Worm (Caenorhabditis elegans): Measurements from ENCODE around the gene fbxa-53.

fbxa-53 gene

ce11 chrX:1682558-1682957 is 35.8 kb downstream of the fbxa-53 start, which contains the start of gene meg-4:
TSS of gene meg-4 (plus strand) at chrX:1682954.
- TF ChIP-seq gmeb-2 (tag; optimal IDR thresholded peaks at IDR 0.05) (no peak), sdc-2 (tag; optimal IDR thresholded peaks at IDR 0.05) (peak; percentile 84), nhr-232 (tag; optimal IDR thresholded peaks at IDR 0.05) (no peak)

ce11 chrX:1678021-1678420 is 40.4 kb downstream of the fbxa-53 start, which contains the start of gene fbxa-170:
TSS of gene fbxa-170 (minus strand) at chrX:1678121.
- TF ChIP-seq unc-86 (tag; optimal IDR thresholded peaks at IDR 0.05) (no peak), syd-9 (tag; optimal IDR thresholded peaks at IDR 0.05) (no peak), tbx-7 (tag; optimal IDR thresholded peaks at IDR 0.05) (no peak), hlh-15 (tag; optimal IDR thresholded peaks at IDR 0.05) (no peak), pros-1 (tag; optimal IDR thresholded peaks at IDR 0.05) (no peak), unc-55 (GFP tag; optimal IDR thresholded peaks at IDR 0.05) (no peak), odd-2 (tag; optimal IDR thresholded peaks at IDR 0.05) (no peak), npax-4 (tag; optimal IDR thresholded peaks at IDR 0.05) (no peak), zip-5 (tag; optimal IDR thresholded peaks at IDR 0.05) (no peak), pqm-1 (tag; optimal IDR thresholded peaks at IDR 0.05) (no peak), eyg-1 (tag; optimal IDR thresholded peaks at IDR 0.05) (no peak), fkh-10 (GFP tag; optimal IDR thresholded peaks at IDR 0.05) (no peak), ceh-31 (tag; optimal IDR thresholded peaks at IDR 0.05) (no peak)

- TF ChIP-seq rnt-1 (tag; optimal IDR thresholded peaks at IDR 0.05): no peak
- no peak for TF ChIP-seq ztf-16 (tag; optimal IDR thresholded peaks at IDR 0.05)
- no peak for TF ChIP-seq T23F11.4 (GFP tag; optimal IDR thresholded peaks at IDR 0.05)
- no peak for TF ChIP-seq pros-1 (tag; optimal IDR thresholded peaks at IDR 0.05)
- no peak for TF ChIP-seq madf-2 (tag; optimal IDR thresholded peaks at IDR 0.05)
- TF ChIP-seq ceh-18 (tag; optimal IDR thresholded peaks at IDR 0.05): no peak
- TF ChIP-seq elt-4 (tag; optimal IDR thresholded peaks at IDR 0.05): no peak
- TF ChIP-seq ttx-3 (tag; optimal IDR thresholded peaks at IDR 0.05): no peak
- no peak for TF ChIP-seq zip-5 (tag; optimal IDR thresholded peaks at IDR 0.05)
- no peak for TF ChIP-seq nhr-11 (tag; optimal IDR thresholded peaks at IDR 0.05)
These were observed 42.5 kb downstream of the fbxa-53 start for ce11 chrX:1675879-1676278.

- TF ChIP-seq ets-4 (tag; optimal IDR thresholded peaks at IDR 0.05) (no peak), ceh-34 (tag; optimal IDR thresholded peaks at IDR 0.05) (no peak), pros-1 (tag; optimal IDR thresholded peaks at IDR 0.05) (no peak), ceh-45 (GFP tag; IDR thresholded peaks at IDR 0.05) (no peak), hlh-15 (tag; optimal IDR thresholded peaks at IDR 0.05) (no peak), nfya-1 (tag; optimal IDR thresholded peaks at IDR 0.05) (no peak), unc-55 (GFP tag; optimal IDR thresholded peaks at IDR 0.05) (no peak), sdc-2 (tag; optimal IDR thresholded peaks at IDR 0.05) (no peak), ceh-48 (tag; optimal IDR thresholded peaks at IDR 0.05) (no peak), nhr-11 (tag; optimal IDR thresholded peaks at IDR 0.05) (no peak), ttx-3 (tag; optimal IDR thresholded peaks at IDR 0.05) (no peak), pha-4 (tag; optimal IDR thresholded peaks at IDR 0.05) (no peak), unc-86 (tag; optimal IDR thresholded peaks at IDR 0.05) (no peak), hlh-8 (tag; optimal IDR thresholded peaks at IDR 0.05) (no peak), tbx-2 (tag; optimal IDR thresholded peaks at IDR 0.05) (no peak), ceh-6 (GFP tag; optimal IDR thresholded peaks at IDR 0.05) (no peak), ceh-31 (tag; optimal IDR thresholded peaks at IDR 0.05) (no peak), C38D4.7 (GFP tag; optimal IDR thresholded peaks at IDR 0.05) (no peak)
These were observed 44.3 kb downstream of the fbxa-53 start, which contains the start of gene tbx-31 for ce11 chrX:1674056-1674455. TSS of gene tbx-31 (minus strand) at chrX:1674156.

- TF ChIP-seq pqm-1 (tag; optimal IDR thresholded peaks at IDR 0.05) (no peak), ztf-16 (tag; optimal IDR thresholded peaks at IDR 0.05) (no peak), ceh-9 (tag; optimal IDR thresholded peaks at IDR 0.05) (no peak), hlh-6 (tag; optimal IDR thresholded peaks at IDR 0.05) (no peak)
These were observed 49.6 kb downstream of the fbxa-53 start, which contains the start of gene R09H3.3 for ce11 chrX:1668748-1669147. TSS of gene R09H3.3 (minus strand) at chrX:1668848.
